Worm (Caenorhabditis elegans) whole organism, L4 larva: ENCODE measurements around the gene cpna-3.

Experiments used
- R02D3.7 ChIP-seq: fragments of 150-350 bp; sonication (generic microtip); optimal IDR thresholded peaks from 3 replicates; lab custom pipeline; 2014; ENCODE audit warnings: missing biosample characterization, missing genetic modification characterization
- ZK337.2 ChIP-seq: fragments of 200-800 bp; sonication (Bioruptor generic); IDR thresholded peaks from 2 replicates; pipeline ENCODE4 v1.3.6; 2022; ENCODE audit warnings: missing genetic modification reagents, missing genetic modification characterization, missing compliant biosample characterization
- ama-1 ChIP-seq: fragments of 150-350 bp; optimal IDR thresholded peaks from 2 replicates; lab custom pipeline; 2014; ENCODE audit warnings: inconsistent platforms, mixed read lengths
- ceh-28 ChIP-seq: fragments of 150-350 bp; optimal IDR thresholded peaks from 2 replicates; lab custom pipeline; 2014; ENCODE audit warnings: missing biosample characterization, missing genetic modification reagents, missing genetic modification characterization
- daf-16 ChIP-seq, 3 experiments: sonication (generic microtip); optimal IDR thresholded peaks; 2 replicates each; lab custom pipeline; 2016 to 2017; ENCODE audit warnings: missing genetic modification characterization in 3 of 3, missing genetic modification reagents in 3 of 3, mild to moderate bottlenecking in 2 of 3, missing compliant biosample characterization in 2 of 3, missing biosample characterization in 1 of 3, moderate library complexity in 1 of 3
- daf-8 ChIP-seq: fragments of 200-800 bp; sonication (Bioruptor generic); IDR thresholded peaks from 2 replicates; pipeline ENCODE4 v1.3.6; 2022; ENCODE audit warnings: missing genetic modification characterization, missing compliant biosample characterization
- mdl-1 ChIP-seq, 2 experiments: fragments of 150-350 bp in 1 of 2; sonication (generic microtip) in 1 of 2; optimal IDR thresholded peaks; 2 replicates each; lab custom pipeline; 2014 to 2017; ENCODE audit warnings: missing biosample characterization in 2 of 2, missing genetic modification characterization in 2 of 2
- mep-1 ChIP-seq: fragments of 150-350 bp; sonication (generic microtip); optimal IDR thresholded peaks from 3 replicates; lab custom pipeline; 2014; ENCODE audit warnings: missing biosample characterization, missing genetic modification characterization
- nhr-25 ChIP-seq: sonication (generic microtip); optimal IDR thresholded peaks from 2 replicates; lab custom pipeline; 2017; ENCODE audit warnings: missing genetic modification characterization, mild to moderate bottlenecking, missing compliant biosample characterization, antibody characterized with exemption, moderate library complexity, borderline replicate concordance; ENCODE audit not compliant: insufficient read depth
- rbr-2 ChIP-seq: sonication (generic microtip); optimal IDR thresholded peaks from 2 replicates; lab custom pipeline; 2016; ENCODE audit warnings: missing genotype, missing genetic modification characterization, missing compliant biosample characterization
- skn-1 ChIP-seq: fragments of 150-350 bp; optimal IDR thresholded peaks from 2 replicates; lab custom pipeline; 2014; ENCODE audit warnings: missing biosample characterization, missing genetic modification characterization
- unc-39 ChIP-seq: sonication (generic microtip); optimal IDR thresholded peaks from 2 replicates; lab custom pipeline; 2017; ENCODE audit warnings: missing biosample characterization, missing genetic modification characterization
- unc-62 ChIP-seq, 3 experiments: fragments of 150-350 bp in 1 of 3; sonication (generic microtip); optimal IDR thresholded peaks in 2 of 3; peaks in 1 of 3; 1 replicate in 1 of 3; 2 replicates in 2 of 3; lab custom pipeline; 2014 to 2017; ENCODE audit warnings: missing biosample characterization in 3 of 3, missing genetic modification characterization in 3 of 3, missing genetic modification reagents in 3 of 3, missing genotype in 1 of 3
- zfp-2 ChIP-seq: sonication (generic microtip); optimal IDR thresholded peaks from 2 replicates; lab custom pipeline; 2016; ENCODE audit warnings: mild to moderate bottlenecking, missing genetic modification characterization, missing compliant biosample characterization

DNA sequence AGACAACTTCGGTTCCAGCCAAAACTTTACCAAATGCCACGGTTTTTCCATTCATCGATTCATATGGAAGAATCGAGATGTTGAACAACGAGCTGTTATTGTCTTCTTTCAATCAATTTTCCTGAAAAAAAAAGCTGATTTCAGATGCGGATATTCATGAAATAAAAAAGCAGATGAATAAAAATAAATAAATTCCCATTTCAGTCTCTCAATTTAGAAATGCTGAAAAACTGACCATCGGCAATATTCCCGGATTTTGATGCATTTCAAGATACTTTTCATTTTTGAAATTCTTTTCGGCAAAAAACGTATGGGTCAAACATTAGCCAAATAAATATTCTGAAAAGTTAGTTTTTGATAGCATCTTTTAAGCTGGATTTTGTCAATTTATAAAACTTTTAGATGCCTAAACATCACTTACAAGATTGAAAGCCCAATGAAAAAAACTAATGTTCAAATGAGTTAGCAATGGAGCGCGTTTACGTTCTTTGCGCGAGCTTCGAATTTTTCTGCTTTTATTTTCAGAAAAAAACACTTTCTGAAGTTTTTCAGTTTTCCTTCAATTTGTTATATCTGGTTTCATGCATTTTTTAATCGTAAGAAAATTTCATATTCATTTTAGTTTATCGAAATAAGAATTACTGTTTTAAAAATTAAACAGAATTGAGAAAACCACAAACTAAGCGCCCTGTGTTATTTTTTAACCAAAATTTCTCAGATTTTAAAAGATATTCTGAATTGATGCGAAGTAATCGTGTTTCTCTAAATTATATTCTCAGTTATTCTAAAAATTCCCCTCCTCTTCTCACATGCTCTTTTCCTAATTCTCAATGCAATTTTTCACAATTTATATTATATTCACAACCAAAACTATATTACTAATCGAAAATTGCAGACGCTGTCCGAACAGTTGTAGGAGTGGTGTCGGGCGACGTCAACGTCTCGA lies 7.7 kb downstream of the cpna-3 start, which contains the start of the genes C01F6.14 and fem-3:
- TF ChIP-seq skn-1 (tag; lab: Kevin White, UChicago), result no peak
- TF ChIP-seq nhr-25 (tag; lab: Kevin White, UChicago), result no peak
- no peak for TF ChIP-seq daf-8 (GFP tag; lab: Robert Waterston, UW)
- TF ChIP-seq unc-39 (tag; lab: Kevin White, UChicago), result no peak
- no peak for TF ChIP-seq mdl-1 (tag; optimal IDR thresholded peaks at IDR 0.05; lab: Kevin White, UChicago)
- no peak for TF ChIP-seq ceh-28 (tag; lab: Kevin White, UChicago)
- TF ChIP-seq R02D3.7 (tag; lab: Kevin White, UChicago), result no peak
- TF ChIP-seq ama-1, result no peak
- no peak for TF ChIP-seq mep-1 (tag; lab: Kevin White, UChicago)
- no peak for TF ChIP-seq daf-16 (GFP tag; optimal IDR thresholded peaks at IDR 0.05; lab: Kevin White, UChicago)
- TF ChIP-seq daf-16 (tag; optimal IDR thresholded peaks at IDR 0.05; lab: Kevin White, UChicago), result no peak
- TF ChIP-seq ZK337.2 (GFP tag; lab: Robert Waterston, UW), result no peak
- TF ChIP-seq zfp-2 (tag; lab: Kevin White, UChicago), result no peak
- TF ChIP-seq unc-62 (GFP tag; optimal IDR thresholded peaks at IDR 0.05 in 1 of 2; lab: Kevin White, UChicago), result no peak
- TF ChIP-seq unc-62 (tag; optimal IDR thresholded peaks at IDR 0.05; lab: Kevin White, UChicago), result no peak
- TF ChIP-seq rbr-2 (tag; lab: Kevin White, UChicago), result no peak
